Fruit fly (Drosophila melanogaster) whole organism, adult: ENCODE results near the gene CG3698.

Source experiments
- CG1620 ChIP-seq: fragments of 200-800 bp; sonication (Bioruptor generic); optimal IDR thresholded peaks from 2 replicates; lab custom pipeline; 2016; ENCODE audit warnings: missing biosample characterization, missing genetic modification characterization
- bab1 ChIP-seq: fragments of 200-800 bp; sonication (Bioruptor generic); optimal IDR thresholded peaks from 3 replicates; lab custom pipeline; 2019; ENCODE audit warnings: missing biosample characterization, mild to moderate bottlenecking, missing genetic modification characterization, moderate library complexity
- cnc ChIP-seq, 2 experiments: fragments of >200 bp; optimal IDR thresholded peaks; 2 replicates each; lab custom pipeline; 2017
- kay ChIP-seq: fragments of 200-800 bp; sonication (Bioruptor generic); peaks from one replicate; lab custom pipeline; 2016; ENCODE audit warnings: missing biosample characterization, missing genetic modification characterization, borderline replicate concordance
- ovo ChIP-seq: fragments of 200-800 bp; sonication (Bioruptor generic); optimal IDR thresholded peaks from 2 replicates; lab custom pipeline; 2016; ENCODE audit warnings: missing biosample characterization, missing genetic modification characterization
- toe ChIP-seq: fragments of 200-800 bp; sonication (Bioruptor generic); optimal IDR thresholded peaks from 2 replicates; lab custom pipeline; 2016; ENCODE audit warnings: missing biosample characterization, missing genetic modification characterization

- TF ChIP-seq toe (no peak), bab1 (GFP tag; lab: Kevin White, UChicago) (no peak), ovo (GFP tag; lab: Kevin White, UChicago) (peak; percentile 33), kay (GFP tag; lab: Kevin White, UChicago) (no peak), CG1620 (GFP tag; lab: Kevin White, UChicago) (no peak), cnc (optimal IDR thresholded peaks at IDR 0.05; lab: Kevin White, UChicago) (no peak)
Observed at dm6 chr3L:20827962-20828361, 29.8 kb upstream of the CG3698 start.
